Worm (Caenorhabditis elegans) whole organism, early embryonic: ENCODE measurements around the gene rrf-3.

Experiments used
- B0310.2 ChIP-seq: sonication (generic microtip); optimal IDR thresholded peaks from 2 replicates; lab custom pipeline; 2016; ENCODE audit warnings: mild to moderate bottlenecking, missing genetic modification characterization, missing compliant biosample characterization
- F13C5.2 ChIP-seq: sonication (generic microtip); optimal IDR thresholded peaks from 2 replicates; lab custom pipeline; 2017; ENCODE audit warnings: mild to moderate bottlenecking, missing genetic modification characterization, inconsistent platforms, missing compliant biosample characterization
- aly-1 ChIP-seq: sonication (generic microtip); optimal IDR thresholded peaks from 2 replicates; lab custom pipeline; 2016; ENCODE audit warnings: missing genetic modification characterization, missing compliant biosample characterization
- ama-1 ChIP-seq: fragments of 150-350 bp; optimal IDR thresholded peaks from 2 replicates; lab custom pipeline; 2014
- ceh-13 ChIP-seq: fragments of 200-800 bp; sonication (Bioruptor generic); optimal IDR thresholded peaks from 2 replicates; lab custom pipeline; 2018; ENCODE audit warnings: mild to moderate bottlenecking, missing genetic modification characterization, missing compliant biosample characterization
- ets-7 ChIP-seq: sonication (generic microtip); optimal IDR thresholded peaks from 2 replicates; lab custom pipeline; 2016; ENCODE audit warnings: missing genotype, missing genetic modification characterization, missing compliant biosample characterization
- flt-1 ChIP-seq: fragments of 200-800 bp; sonication (Bioruptor generic); IDR thresholded peaks from 2 replicates; pipeline ENCODE4 v1.3.6; 2022; ENCODE audit warnings: missing genetic modification characterization, missing compliant biosample characterization
- hmbx-1 ChIP-seq: sonication (generic microtip); optimal IDR thresholded peaks from 2 replicates; lab custom pipeline; 2016; ENCODE audit warnings: mild to moderate bottlenecking, missing genetic modification characterization, missing compliant biosample characterization
- hnd-1 ChIP-seq: sonication (generic microtip); optimal IDR thresholded peaks from 2 replicates; lab custom pipeline; 2016; ENCODE audit warnings: missing genetic modification characterization, missing compliant biosample characterization
- pes-1 ChIP-seq: fragments of 200-800 bp; sonication (Bioruptor generic); IDR thresholded peaks from 2 replicates; pipeline ENCODE4 v1.3.6; 2022; ENCODE audit warnings: missing genetic modification reagents, missing genetic modification characterization, missing compliant biosample characterization
- scrt-1 ChIP-seq: fragments of 200-800 bp; sonication (Bioruptor generic); IDR thresholded peaks from 2 replicates; pipeline ENCODE4 v1.3.6; 2022; ENCODE audit warnings: missing genetic modification characterization, missing compliant biosample characterization
- sea-1 ChIP-seq: fragments of 200-800 bp; sonication (Bioruptor generic); conservative IDR thresholded peaks from 2 replicates; pipeline ENCODE4 v1.3.6; 2022; ENCODE audit warnings: missing genetic modification characterization, missing compliant biosample characterization
- tbx-37 ChIP-seq: fragments of 200-800 bp; sonication (Bioruptor generic); conservative IDR thresholded peaks from 2 replicates; pipeline ENCODE4 v1.3.6; 2022; ENCODE audit warnings: missing genetic modification reagents, missing genetic modification characterization, missing compliant biosample characterization

DNA sequence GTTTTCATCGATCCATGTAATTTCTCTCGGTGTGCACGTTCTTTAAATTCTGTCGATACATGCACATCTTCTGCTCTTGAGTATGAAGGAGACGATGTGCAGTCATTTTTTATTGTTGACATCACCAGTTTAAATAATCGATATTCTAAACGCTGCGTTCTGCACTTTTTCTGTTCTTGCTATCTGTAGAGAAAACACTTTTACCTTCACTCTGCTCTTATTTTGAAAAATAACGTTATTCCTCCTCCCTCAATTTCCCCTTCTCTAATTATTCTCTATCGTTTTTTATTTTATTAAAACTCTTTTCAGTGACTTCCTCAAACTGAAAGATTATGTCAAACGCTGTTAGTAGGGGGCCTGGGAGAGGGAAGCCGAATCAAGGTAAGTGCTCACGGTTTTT, 54.7 kb downstream of the rrf-3 start, which contains the start of gene ifg-1:
- TF ChIP-seq pes-1 (GFP tag; lab: Robert Waterston, UW): no peak
- TF ChIP-seq F13C5.2 (tag; lab: Kevin White, UChicago): no peak
- TF ChIP-seq ama-1 (lab: Kevin White, UChicago): no peak
- TF ChIP-seq sea-1 (GFP tag; lab: Robert Waterston, UW): no peak
- TF ChIP-seq B0310.2 (tag; lab: Kevin White, UChicago): no peak
- no peak for TF ChIP-seq ets-7 (tag; lab: Kevin White, UChicago)
- no peak for TF ChIP-seq flt-1
- TF ChIP-seq scrt-1 (GFP tag; lab: Robert Waterston, UW): no peak
- TF ChIP-seq ceh-13 (GFP tag; lab: Kevin White, UChicago): no peak
- TF ChIP-seq hmbx-1 (tag; lab: Kevin White, UChicago): no peak
- no peak for TF ChIP-seq aly-1 (tag; lab: Kevin White, UChicago)
- no peak for TF ChIP-seq tbx-37 (GFP tag; lab: Robert Waterston, UW)
- TF ChIP-seq hnd-1: no peak
